Worm (Caenorhabditis elegans) whole organism, young adult: ENCODE data around the gene srtx-1.

Source experiments
- B0035.1 ChIP-seq: sonication (generic microtip); optimal IDR thresholded peaks from 2 replicates; lab custom pipeline; 2016; ENCODE audit warnings: missing genetic modification characterization, mild to moderate bottlenecking, missing compliant biosample characterization, missing genotype, missing genetic modification reagents
- B0261.1 ChIP-seq: sonication (generic microtip); optimal IDR thresholded peaks from 2 replicates; lab custom pipeline; 2016; ENCODE audit warnings: mild to moderate bottlenecking, missing genetic modification characterization, moderate library complexity, missing compliant biosample characterization
- F10E7.11 ChIP-seq: sonication (generic microtip); optimal IDR thresholded peaks from 2 replicates; lab custom pipeline; 2017; ENCODE audit warnings: mild to moderate bottlenecking, missing genetic modification characterization, moderate library complexity, missing compliant biosample characterization
- F23B12.7 ChIP-seq: sonication (generic microtip); optimal IDR thresholded peaks from 2 replicates; lab custom pipeline; 2017; ENCODE audit warnings: missing genetic modification characterization, mild to moderate bottlenecking, missing compliant biosample characterization, antibody characterized with exemption, moderate library complexity; ENCODE audit not compliant: insufficient read depth
- Y53G8AR.9 ChIP-seq: fragments of 200-800 bp; sonication (Bioruptor generic); conservative IDR thresholded peaks from 2 replicates; pipeline ENCODE4 v1.3.6; 2022; ENCODE audit warnings: missing genetic modification reagents, missing genetic modification characterization, missing compliant biosample characterization
- Y79H2A.3 ChIP-seq: fragments of 200-800 bp; sonication (Bioruptor generic); conservative IDR thresholded peaks from 2 replicates; pipeline ENCODE4 v1.3.6; 2022; ENCODE audit warnings: missing genetic modification reagents, missing genetic modification characterization, missing compliant biosample characterization
- athp-1 ChIP-seq: sonication (generic microtip); optimal IDR thresholded peaks from 2 replicates; lab custom pipeline; 2017; ENCODE audit warnings: mild to moderate bottlenecking, missing genetic modification characterization, missing compliant biosample characterization
- attf-5 ChIP-seq: fragments of 200-800 bp; sonication (Bioruptor generic); optimal IDR thresholded peaks from 2 replicates; lab custom pipeline; 2018; ENCODE audit warnings: mild to moderate bottlenecking, missing genetic modification characterization, missing compliant biosample characterization
- cebp-1 ChIP-seq, 2 experiments: fragments of 200-800 bp in 1 of 2; sonication (Bioruptor generic) in 1 of 2; sonication (generic microtip) in 1 of 2; IDR thresholded peaks in 1 of 2; optimal IDR thresholded peaks in 1 of 2; 2 replicates each; pipeline versions ENCODE4 v1.3.6 to Lab custom; 2017 to 2022; ENCODE audit warnings: missing compliant biosample characterization in 2 of 2, missing genetic modification characterization in 2 of 2, mild to moderate bottlenecking in 1 of 2, missing genetic modification reagents in 1 of 2, moderate library complexity in 1 of 2
- cebp-2 ChIP-seq: fragments of 200-800 bp; sonication (Bioruptor generic); IDR thresholded peaks from 2 replicates; pipeline ENCODE4 v1.3.6; 2022; ENCODE audit warnings: missing genetic modification characterization, missing compliant biosample characterization
- ceh-100 ChIP-seq: fragments of 200-800 bp; sonication (Bioruptor generic); IDR thresholded peaks from 2 replicates; pipeline ENCODE4 v1.3.6; 2022; ENCODE audit warnings: missing genetic modification reagents, missing genetic modification characterization, missing compliant biosample characterization
- ceh-91 ChIP-seq: fragments of 200-800 bp; sonication (Bioruptor generic); IDR thresholded peaks from 2 replicates; pipeline ENCODE4 v1.3.6; 2022; ENCODE audit warnings: missing genetic modification reagents, missing genetic modification characterization, missing compliant biosample characterization
- dpl-1 ChIP-seq: fragments of 150-350 bp; optimal IDR thresholded peaks from 2 replicates; lab custom pipeline; 2014; ENCODE audit warnings: missing biosample characterization, missing genetic modification reagents, missing genetic modification characterization
- ets-4 ChIP-seq: fragments of 200-800 bp; sonication (Bioruptor generic); optimal IDR thresholded peaks from 2 replicates; lab custom pipeline; 2018; ENCODE audit warnings: mild to moderate bottlenecking, missing genetic modification characterization, missing compliant biosample characterization
- hlh-26 ChIP-seq: fragments of 200-800 bp; sonication (Bioruptor generic); conservative IDR thresholded peaks from 2 replicates; pipeline ENCODE4 v1.3.6; 2022; ENCODE audit warnings: missing genetic modification reagents, missing genetic modification characterization, missing compliant biosample characterization
- hsf-1 ChIP-seq: fragments of 200-800 bp; sonication (Bioruptor generic); IDR thresholded peaks from 2 replicates; pipeline ENCODE4 v1.3.6; 2022; ENCODE audit warnings: missing genetic modification reagents, missing genetic modification characterization, missing compliant biosample characterization
- lag-1 ChIP-seq: fragments of 200-800 bp; sonication (Bioruptor generic); IDR thresholded peaks from 2 replicates; pipeline ENCODE4 v1.3.6; 2022; ENCODE audit warnings: missing genetic modification reagents, missing genetic modification characterization, missing compliant biosample characterization
- lir-1 ChIP-seq: fragments of 200-800 bp; sonication (Bioruptor generic); conservative IDR thresholded peaks from 2 replicates; pipeline ENCODE4 v1.3.6; 2022; ENCODE audit warnings: missing genetic modification reagents, missing genetic modification characterization, missing compliant biosample characterization
- madf-10 ChIP-seq: sonication (generic microtip); optimal IDR thresholded peaks from 2 replicates; lab custom pipeline; 2016; ENCODE audit warnings: mild to moderate bottlenecking, missing genetic modification characterization, missing compliant biosample characterization
- madf-8 ChIP-seq: fragments of 200-800 bp; sonication (Bioruptor generic); conservative IDR thresholded peaks from 2 replicates; pipeline ENCODE4 v1.3.6; 2022; ENCODE audit warnings: missing genetic modification reagents, missing genetic modification characterization, missing compliant biosample characterization
- mxl-1 ChIP-seq: sonication (generic microtip); optimal IDR thresholded peaks from 2 replicates; lab custom pipeline; 2016; ENCODE audit warnings: missing genetic modification characterization, missing compliant biosample characterization
- nhr-80 ChIP-seq: sonication (generic microtip); optimal IDR thresholded peaks from 2 replicates; lab custom pipeline; 2016; ENCODE audit warnings: missing genetic modification characterization, missing compliant biosample characterization
- repo-1 ChIP-seq: sonication (generic microtip); optimal IDR thresholded peaks from 2 replicates; lab custom pipeline; 2017; ENCODE audit warnings: mild to moderate bottlenecking, missing genetic modification characterization, missing compliant biosample characterization
- snpc-1.3 ChIP-seq: sonication (generic microtip); optimal IDR thresholded peaks from 2 replicates; lab custom pipeline; 2017; ENCODE audit warnings: missing genetic modification characterization, mild to moderate bottlenecking, missing compliant biosample characterization, antibody characterized with exemption, moderate library complexity, missing genotype, missing genetic modification reagents; ENCODE audit not compliant: insufficient read depth
- snpc-4 ChIP-seq, 5 experiments: fragments of 150-350 bp in 1 of 5; sonication (generic microtip) in 4 of 5; optimal IDR thresholded peaks; 2 replicates each; lab custom pipeline; 2014 to 2018; ENCODE audit warnings: missing genetic modification characterization in 5 of 5, missing biosample characterization in 3 of 5, antibody characterized with exemption in 2 of 5, mild to moderate bottlenecking in 2 of 5, missing compliant biosample characterization in 2 of 5, missing genotype in 2 of 5, moderate library complexity in 2 of 5, missing genetic modification reagents in 1 of 5
- somi-1 ChIP-seq: fragments of 200-800 bp; sonication (Bioruptor generic); optimal IDR thresholded peaks from 2 replicates; lab custom pipeline; 2018; ENCODE audit warnings: mild to moderate bottlenecking, missing genetic modification characterization, missing compliant biosample characterization
- unc-62 ChIP-seq: fragments of 150-350 bp; optimal IDR thresholded peaks from 2 replicates; lab custom pipeline; 2014; ENCODE audit warnings: missing biosample characterization, missing genetic modification reagents, missing genetic modification characterization
- xnd-1 ChIP-seq: sonication (generic microtip); optimal IDR thresholded peaks from 2 replicates; lab custom pipeline; 2016; ENCODE audit warnings: missing genotype, missing genetic modification reagents, missing genetic modification characterization, missing compliant biosample characterization

Gene srtx-1

DNA sequence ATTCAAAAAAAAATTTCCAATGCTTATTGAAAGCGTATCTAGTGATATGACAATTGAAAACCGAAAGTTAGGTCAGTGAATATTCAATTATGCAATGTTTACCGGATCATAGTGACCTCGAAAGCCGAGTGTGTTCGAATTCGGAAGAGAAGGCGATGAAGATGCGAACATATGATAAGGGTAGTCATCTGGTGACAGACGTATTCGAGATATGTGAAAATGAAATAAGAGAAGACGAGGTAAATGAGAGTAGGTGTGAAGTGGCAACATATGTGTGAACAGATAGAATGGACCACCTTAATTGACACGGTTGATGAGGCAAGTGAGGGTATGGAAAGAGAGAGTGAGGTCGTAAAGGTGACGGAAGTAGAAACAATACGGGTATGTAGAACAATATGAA is 33.9 kb downstream of the srtx-1 start:
- TF ChIP-seq mxl-1 (tag; lab: Kevin White, UChicago) (no peak), xnd-1 (tag; lab: Kevin White, UChicago) (no peak), Y53G8AR.9 (GFP tag; lab: Robert Waterston, UW) (no peak), ceh-100 (GFP tag; lab: Robert Waterston, UW) (no peak), madf-10 (tag; lab: Kevin White, UChicago) (no peak), repo-1 (no peak), hlh-26 (GFP tag; lab: Robert Waterston, UW) (no peak), hsf-1 (GFP tag; lab: Robert Waterston, UW) (no peak), madf-8 (no peak), lir-1 (GFP tag; lab: Robert Waterston, UW) (no peak), B0035.1 (tag; lab: Kevin White, UChicago) (no peak)

DNA sequence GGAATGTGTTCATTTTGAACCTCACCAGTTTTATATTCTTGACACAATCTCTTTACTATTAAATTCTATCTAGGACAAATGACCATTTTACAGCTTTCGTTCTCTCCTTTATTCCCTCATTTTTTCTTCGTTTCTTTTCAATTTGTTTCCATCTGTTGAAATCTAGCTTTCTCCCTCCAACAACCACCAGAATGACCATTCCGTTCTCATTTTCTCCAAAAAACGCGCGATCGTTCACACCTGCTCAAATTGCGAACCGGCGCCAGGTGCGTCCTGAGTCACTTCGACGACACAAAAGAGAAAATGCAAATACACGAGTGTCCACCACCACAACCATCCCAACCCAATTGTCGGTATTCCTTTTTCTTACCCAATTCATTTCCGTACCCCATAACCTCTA is 35.2 kb downstream of the srtx-1 start, which contains the start of gene F13B6.1:
Gene F13B6.1, plus strand, starts transcription at position 301 of the 400 bp plus-strand sequence.
- TF ChIP-seq ceh-91 (GFP tag; lab: Robert Waterston, UW): no peak

DNA sequence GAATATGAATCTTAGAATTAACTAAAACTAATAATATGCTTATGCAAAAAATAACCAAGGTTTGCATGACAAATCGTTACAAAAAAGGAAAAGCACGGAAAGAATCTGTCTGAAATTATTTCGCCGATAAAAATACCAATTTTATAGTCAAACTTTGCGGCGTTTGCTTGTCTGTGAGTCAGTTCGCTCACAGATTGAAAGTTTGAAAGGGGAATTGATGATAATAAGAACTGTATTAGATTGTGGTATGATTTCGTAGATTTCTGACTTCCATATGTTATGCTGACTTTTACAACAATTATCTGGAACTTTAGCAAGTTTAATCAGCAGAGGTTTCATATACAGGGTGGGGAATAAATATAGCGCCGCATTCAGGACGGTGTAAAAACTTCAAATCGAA is 39.2 kb downstream of the srtx-1 start, which contains the start of gene F13B6.2:
Gene F13B6.2, minus strand, starts transcription at position 101 of the 400 bp plus-strand sequence.
- TF ChIP-seq B0261.1 (tag; lab: Kevin White, UChicago) (no peak), attf-5 (no peak), snpc-1.3 (no peak), lir-1 (GFP tag; lab: Robert Waterston, UW) (no peak)

ce11 chrIV:7465857-7466256 is 44.8 kb downstream of the srtx-1 start, which contains the start of gene F13B6.3:
Gene F13B6.3, minus strand, starts transcription at chrIV:7465957.
- TF ChIP-seq snpc-4 (GFP tag; optimal IDR thresholded peaks at IDR 0.05; lab: Kevin White, UChicago): no peak
- TF ChIP-seq snpc-4 (tag; optimal IDR thresholded peaks at IDR 0.05; lab: Kevin White, UChicago): no peak
- TF ChIP-seq F10E7.11 (tag; lab: Kevin White, UChicago): no peak
- TF ChIP-seq dpl-1 (GFP tag; lab: Kevin White, UChicago): no peak
- TF ChIP-seq somi-1 (GFP tag; lab: Kevin White, UChicago): no peak
- TF ChIP-seq ets-4 (GFP tag; lab: Kevin White, UChicago): no peak
- TF ChIP-seq B0261.1 (tag; lab: Kevin White, UChicago): no peak
- no peak for TF ChIP-seq lag-1 (GFP tag; lab: Robert Waterston, UW)
- no peak for TF ChIP-seq F23B12.7 (tag; lab: Kevin White, UChicago)
- TF ChIP-seq unc-62 (GFP tag; lab: Kevin White, UChicago): no peak
- no peak for TF ChIP-seq cebp-1 (GFP tag; IDR thresholded peaks at IDR 0.05; lab: Robert Waterston, UW)
- TF ChIP-seq cebp-1 (tag; optimal IDR thresholded peaks at IDR 0.05; lab: Kevin White, UChicago): no peak
- TF ChIP-seq, all 124 proteins: peak for 0

DNA sequence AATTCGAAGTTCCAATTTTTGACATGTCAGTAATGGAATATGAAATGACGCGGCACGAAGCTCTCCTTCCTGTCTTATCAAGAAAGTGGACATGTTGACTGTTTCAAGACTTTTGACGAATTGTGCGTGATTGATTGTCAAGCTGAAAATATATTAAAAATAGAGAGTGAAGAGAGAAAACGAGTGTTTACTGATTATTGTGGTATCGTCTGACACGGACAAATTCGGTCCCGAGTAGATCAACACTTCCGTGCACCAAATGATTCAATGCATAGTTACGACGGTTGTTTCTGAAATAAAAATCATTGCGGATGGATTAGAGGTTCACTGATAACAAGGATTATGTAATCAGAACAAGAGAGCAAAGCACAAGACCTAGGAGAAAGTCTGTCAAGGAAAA is 46.2 kb downstream of the srtx-1 start:
- TF ChIP-seq nhr-80 (tag; lab: Kevin White, UChicago) (peak; percentile 55), Y79H2A.3 (no peak)

- TF ChIP-seq cebp-2 (no peak), nhr-80 (tag; lab: Kevin White, UChicago) (peak; percentile 62), athp-1 (tag; lab: Kevin White, UChicago) (no peak)
Measured at ce11 chrIV:7468638-7469037, 47.6 kb downstream of the srtx-1 start.
